Worm (Caenorhabditis elegans): ENCODE measurements around the gene znfx-1.

- TF ChIP-seq snpc-4 (tag; optimal IDR thresholded peaks at IDR 0.05) (no peak), ama-1 (optimal IDR thresholded peaks at IDR 0.05) (no peak), ztf-11 (tag; optimal IDR thresholded peaks at IDR 0.05) (no peak)
Measured at ce11 chrII:9170851-9171250, 42.6 kb upstream of the znfx-1 start.
